Fruit fly (Drosophila melanogaster) whole organism, embryonic: ENCODE data around the gene sinu.

Experiments used
- Awh ChIP-seq: fragments of 200-800 bp; sonication (Bioruptor generic); IDR thresholded peaks from 2 replicates; pipeline ENCODE4, ENCODE4 v1.3.6; 2022; ENCODE audit warnings: missing biosample characterization, missing genetic modification characterization
- BEAF-32 ChIP-seq: fragments of 200-800 bp; sonication (Bioruptor generic); optimal IDR thresholded peaks from 3 replicates; lab custom pipeline; 2017; ENCODE audit warnings: missing biosample characterization, missing genetic modification characterization, mild to moderate bottlenecking, moderate library complexity, missing genetic modification reagents
- Bdp1 ChIP-seq: fragments of 200-800 bp; sonication (Bioruptor generic); optimal IDR thresholded peaks from 3 replicates; lab custom pipeline; 2016; ENCODE audit warnings: missing biosample characterization, missing genetic modification characterization
- CG10543 ChIP-seq: fragments of 200-800 bp; sonication (Bioruptor generic); optimal IDR thresholded peaks from 3 replicates; lab custom pipeline; 2017; ENCODE audit warnings: missing biosample characterization, mild to moderate bottlenecking, missing genetic modification characterization, moderate library complexity
- CG12299 ChIP-seq: fragments of 200-800 bp; sonication (Bioruptor generic); optimal IDR thresholded peaks from 2 replicates; lab custom pipeline; 2018; ENCODE audit warnings: missing biosample characterization, mild to moderate bottlenecking, missing genetic modification characterization
- CG13424 ChIP-seq: fragments of 200-800 bp; sonication (Bioruptor generic); optimal IDR thresholded peaks from 2 replicates; lab custom pipeline; 2019; ENCODE audit warnings: missing biosample characterization, mild to moderate bottlenecking, missing genetic modification characterization, moderate library complexity
- CG14860 ChIP-seq: fragments of 200-800 bp; sonication (Bioruptor generic); IDR thresholded peaks from 3 replicates; pipeline ENCODE4 v1.3.6; 2022; ENCODE audit warnings: missing biosample characterization, missing genetic modification characterization; ENCODE audit not compliant: partially characterized antibody
- CG15514 ChIP-seq: fragments of 200-800 bp; sonication (Bioruptor generic); optimal IDR thresholded peaks from 3 replicates; lab custom pipeline; 2017; ENCODE audit warnings: missing biosample characterization, missing genetic modification characterization, mild to moderate bottlenecking, moderate library complexity, missing genetic modification reagents
- CG15696 ChIP-seq: fragments of 200-800 bp; sonication (Bioruptor generic); optimal IDR thresholded peaks from 2 replicates; lab custom pipeline; 2019; ENCODE audit warnings: missing biosample characterization, mild to moderate bottlenecking, missing genetic modification characterization, moderate library complexity
- CG17359 ChIP-seq: fragments of 200-800 bp; sonication (Bioruptor generic); optimal IDR thresholded peaks from 3 replicates; lab custom pipeline; 2018; ENCODE audit warnings: missing biosample characterization, mild to moderate bottlenecking, missing genetic modification characterization, moderate library complexity
- CG17385 ChIP-seq: fragments of 200-800 bp; sonication (Bioruptor generic); optimal IDR thresholded peaks from 3 replicates; lab custom pipeline; 2018; ENCODE audit warnings: missing biosample characterization, mild to moderate bottlenecking, missing genetic modification characterization
- CG17802 ChIP-seq: fragments of 200-800 bp; sonication (Bioruptor generic); optimal IDR thresholded peaks from 2 replicates; lab custom pipeline; 2018; ENCODE audit warnings: missing biosample characterization, mild to moderate bottlenecking, missing genetic modification characterization, moderate library complexity
- CG2199 ChIP-seq: fragments of 200-800 bp; sonication (Bioruptor generic); IDR thresholded peaks from 3 replicates; pipeline ENCODE4 v1.3.6; 2022; ENCODE audit warnings: missing biosample characterization, missing genetic modification characterization
- CG3163 ChIP-seq: fragments of 200-800 bp; sonication (Bioruptor generic); optimal IDR thresholded peaks from 3 replicates; lab custom pipeline; 2016; ENCODE audit warnings: missing biosample characterization, missing genetic modification characterization
- CG3407 ChIP-seq: fragments of 200-800 bp; sonication (Bioruptor generic); optimal IDR thresholded peaks from 2 replicates; lab custom pipeline; 2018; ENCODE audit warnings: missing biosample characterization, mild to moderate bottlenecking, missing genetic modification characterization
- CG34376 ChIP-seq: fragments of 200-800 bp; sonication (Bioruptor generic); optimal IDR thresholded peaks from 2 replicates; lab custom pipeline; 2018; ENCODE audit warnings: missing biosample characterization, mild to moderate bottlenecking, missing genetic modification characterization
- CG3726 ChIP-seq: fragments of 200-800 bp; sonication (Bioruptor generic); IDR thresholded peaks from 3 replicates; pipeline ENCODE4, ENCODE4 v1.3.6; 2022; ENCODE audit warnings: missing biosample characterization, missing genetic modification characterization
- CG8388 ChIP-seq: fragments of 200-800 bp; sonication (Bioruptor generic); optimal IDR thresholded peaks from 2 replicates; lab custom pipeline; 2019; ENCODE audit warnings: missing biosample characterization, mild to moderate bottlenecking, missing genetic modification characterization, moderate library complexity
- CHES-1-like ChIP-seq: fragments of 200-800 bp; sonication (Bioruptor generic); optimal IDR thresholded peaks from 2 replicates; lab custom pipeline; 2016; ENCODE audit warnings: missing biosample characterization, missing genetic modification characterization
- ERR ChIP-seq: fragments of 200-800 bp; sonication (Bioruptor generic); optimal IDR thresholded peaks from 2 replicates; lab custom pipeline; 2016; ENCODE audit warnings: missing biosample characterization, missing genetic modification characterization
- Elba2 ChIP-seq: fragments of 200-800 bp; sonication (Bioruptor generic); optimal IDR thresholded peaks from 3 replicates; lab custom pipeline; 2016; ENCODE audit warnings: missing biosample characterization, missing genetic modification characterization
- Fer1 ChIP-seq: fragments of 200-800 bp; sonication (Bioruptor generic); optimal IDR thresholded peaks from 2 replicates; lab custom pipeline; 2017; ENCODE audit warnings: missing biosample characterization, mild to moderate bottlenecking, missing genetic modification characterization
- HmgZ ChIP-seq: fragments of 200-800 bp; sonication (Bioruptor generic); optimal IDR thresholded peaks from 2 replicates; lab custom pipeline; 2018; ENCODE audit warnings: missing biosample characterization, mild to moderate bottlenecking, missing genetic modification characterization
- NC2α ChIP-seq: fragments of 200-800 bp; sonication (Bioruptor generic); optimal IDR thresholded peaks from 2 replicates; lab custom pipeline; 2016; ENCODE audit warnings: missing biosample characterization, missing genetic modification characterization
- Opbp ChIP-seq: fragments of 200-800 bp; sonication (Bioruptor generic); IDR thresholded peaks from 3 replicates; pipeline ENCODE4 v1.3.6; 2022; ENCODE audit warnings: missing biosample characterization, missing genetic modification characterization; ENCODE audit not compliant: partially characterized antibody
- Sry-β ChIP-seq: fragments of 200-800 bp; sonication (Bioruptor generic); optimal IDR thresholded peaks from 2 replicates; lab custom pipeline; 2018; ENCODE audit warnings: missing biosample characterization, mild to moderate bottlenecking, missing genetic modification characterization, moderate library complexity
- ab ChIP-seq: fragments of 200-800 bp; sonication (Bioruptor generic); optimal IDR thresholded peaks from 2 replicates; lab custom pipeline; 2016; ENCODE audit warnings: missing biosample characterization, missing genetic modification characterization
- ac ChIP-seq: fragments of 200-800 bp; sonication (Bioruptor generic); optimal IDR thresholded peaks from 3 replicates; lab custom pipeline; 2017; ENCODE audit warnings: missing biosample characterization, mild to moderate bottlenecking, missing genetic modification characterization
- ato ChIP-seq: fragments of 200-800 bp; sonication (Bioruptor generic); IDR thresholded peaks from 2 replicates; pipeline ENCODE4 v1.3.6; 2022; ENCODE audit warnings: missing biosample characterization, missing genetic modification characterization; ENCODE audit not compliant: partially characterized antibody
- bbx ChIP-seq: fragments of 200-800 bp; sonication (Bioruptor generic); IDR thresholded peaks from 2 replicates; pipeline ENCODE4 v1.3.6; 2022; ENCODE audit warnings: missing biosample characterization, missing genetic modification characterization; ENCODE audit not compliant: partially characterized antibody
- bigmax ChIP-seq: fragments of 200-800 bp; sonication (Bioruptor generic); optimal IDR thresholded peaks from 2 replicates; lab custom pipeline; 2018; ENCODE audit warnings: missing biosample characterization, mild to moderate bottlenecking, missing genetic modification characterization
- chinmo ChIP-seq: fragments of 200-800 bp; sonication (Bioruptor generic); IDR thresholded peaks from 4 replicates; pipeline ENCODE4 v1.3.6; 2022; ENCODE audit warnings: missing biosample characterization, missing genetic modification characterization; ENCODE audit not compliant: partially characterized antibody
- danr ChIP-seq: fragments of 200-800 bp; sonication (Bioruptor generic); IDR thresholded peaks from 2 replicates; pipeline ENCODE4 v1.3.6; 2022; ENCODE audit warnings: missing biosample characterization, missing genetic modification characterization
- eve ChIP-seq, 2 experiments: fragments of >200 bp; optimal IDR thresholded peaks; 2 replicates each; lab custom pipeline; 2017; ENCODE audit warnings: missing biosample characterization in 2 of 2, missing genetic modification characterization in 2 of 2
- exex ChIP-seq: fragments of 200-800 bp; sonication (Bioruptor generic); optimal IDR thresholded peaks from 4 replicates; lab custom pipeline; 2018; ENCODE audit warnings: missing biosample characterization, mild to moderate bottlenecking, missing genetic modification characterization, moderate library complexity
- inv ChIP-seq: fragments of 200-800 bp; sonication (Bioruptor generic); IDR thresholded peaks from 2 replicates; pipeline ENCODE4 v1.3.6; 2022; ENCODE audit warnings: missing biosample characterization, missing genetic modification characterization; ENCODE audit not compliant: partially characterized antibody
- knrl ChIP-seq: fragments of 200-800 bp; sonication (Bioruptor generic); IDR thresholded peaks from 3 replicates; pipeline ENCODE4 v1.3.6; 2022; ENCODE audit warnings: missing biosample characterization, missing genetic modification characterization; ENCODE audit not compliant: partially characterized antibody
- nmo ChIP-seq: fragments of 200-800 bp; sonication (Bioruptor generic); optimal IDR thresholded peaks from 2 replicates; lab custom pipeline; 2018; ENCODE audit warnings: missing biosample characterization, mild to moderate bottlenecking, missing genetic modification characterization, moderate library complexity
- odd ChIP-seq: fragments of 200-800 bp; sonication (Bioruptor generic); optimal IDR thresholded peaks from 2 replicates; lab custom pipeline; 2017; ENCODE audit warnings: missing biosample characterization, mild to moderate bottlenecking, missing genetic modification characterization
- pfk ChIP-seq: fragments of 200-800 bp; sonication (Bioruptor generic); optimal IDR thresholded peaks from 2 replicates; lab custom pipeline; 2018; ENCODE audit warnings: missing biosample characterization, mild to moderate bottlenecking, missing genetic modification characterization, moderate library complexity
- phol ChIP-seq: fragments of 200-800 bp; sonication (Bioruptor generic); optimal IDR thresholded peaks from 3 replicates; lab custom pipeline; 2018; ENCODE audit warnings: missing biosample characterization, mild to moderate bottlenecking, missing genetic modification characterization, moderate library complexity
- sc ChIP-seq, 3 experiments: fragments of >200 bp in 2 of 3; fragments of 200-800 bp in 1 of 3; sonication (Bioruptor generic) in 1 of 3; optimal IDR thresholded peaks; 2 replicates in 2 of 3; 3 replicates in 1 of 3; lab custom pipeline; 2017; ENCODE audit warnings: mild to moderate bottlenecking in 1 of 3, missing biosample characterization in 1 of 3, missing genetic modification characterization in 1 of 3, missing genetic modification reagents in 1 of 3
- sisA ChIP-seq: fragments of 200-800 bp; sonication (Bioruptor generic); IDR thresholded peaks from 2 replicates; pipeline ENCODE4 v1.3.6; 2022; ENCODE audit warnings: missing biosample characterization, missing genetic modification characterization
- slou ChIP-seq: fragments of 200-800 bp; sonication (Bioruptor generic); optimal IDR thresholded peaks from 3 replicates; lab custom pipeline; 2016; ENCODE audit warnings: missing biosample characterization, missing genetic modification characterization
- ttk ChIP-seq: fragments of 200-800 bp; sonication (Bioruptor generic); IDR thresholded peaks from 2 replicates; pipeline ENCODE4 v2.1.2; 2022; ENCODE audit warnings: missing biosample characterization, missing genetic modification characterization
- wek ChIP-seq: fragments of 200-800 bp; sonication (Bioruptor generic); optimal IDR thresholded peaks from 3 replicates; lab custom pipeline; 2018; ENCODE audit warnings: missing biosample characterization, mild to moderate bottlenecking, missing genetic modification characterization, moderate library complexity
- zen ChIP-seq: fragments of 200-800 bp; sonication (Bioruptor generic); optimal IDR thresholded peaks from 3 replicates; lab custom pipeline; 2018; ENCODE audit warnings: missing biosample characterization, mild to moderate bottlenecking, missing genetic modification characterization, moderate library complexity
- zfh2 ChIP-seq: fragments of 200-800 bp; sonication (Bioruptor generic); optimal IDR thresholded peaks from 2 replicates; lab custom pipeline; 2016; ENCODE audit warnings: missing biosample characterization, missing genetic modification characterization

Gene sinu

dm6 chr3L:5565051-5565688 is 3.8 kb upstream of the sinu start, which contains the start of gene bc10 (continued):
- TF ChIP-seq danr (no peak), CG15696 (no peak), knrl (GFP tag; lab: Robert Waterston, UW) (peak; percentile 86), Elba2 (no peak), nmo (GFP tag; lab: Kevin White, UChicago) (no peak), CG15514 (peak; percentile 100), sisA (no peak), CG17385 (no peak), wek (GFP tag; lab: Kevin White, UChicago) (no peak), Opbp (peak; percentile 90), CG10543 (GFP tag; lab: Kevin White, UChicago) (no peak), Fer1 (peak; percentile 12), CG34376 (GFP tag; lab: Kevin White, UChicago) (no peak), exex (tag; lab: Kevin White, UChicago) (peak; percentile 4), ab (GFP tag; lab: Kevin White, UChicago) (no peak), zfh2 (GFP tag; lab: Kevin White, UChicago) (no peak), CG17802 (tag; lab: Kevin White, UChicago) (no peak), sc (optimal IDR thresholded peaks at IDR 0.05; lab: Kevin White, UChicago) (no peak), sc (GFP tag; optimal IDR thresholded peaks at IDR 0.05; lab: Kevin White, UChicago) (no peak), Sry-β (no peak), NC2α (GFP tag; lab: Kevin White, UChicago) (no peak), bbx (GFP tag; lab: Robert Waterston, UW) (peak; percentile 89), ttk (no peak), ato (GFP tag; lab: Robert Waterston, UW) (peak; percentile 73), BEAF-32 (GFP tag; lab: Kevin White, UChicago) (peak; percentile 87), Awh (GFP tag; lab: Robert Waterston, UW) (no peak), chinmo (GFP tag; lab: Robert Waterston, UW) (peak; percentile 47; the same call in 1 of the 4 replicates), ac (GFP tag; lab: Kevin White, UChicago) (no peak), CG14860 (peak; percentile 74), CHES-1-like (GFP tag; lab: Kevin White, UChicago) (no peak), slou (GFP tag; lab: Kevin White, UChicago) (no peak), odd (GFP tag; lab: Kevin White, UChicago) (no peak), HmgZ (tag; lab: Kevin White, UChicago) (peak; percentile 55), CG17359 (tag; lab: Kevin White, UChicago) (no peak), Bdp1 (GFP tag; lab: Kevin White, UChicago) (no peak), CG8388 (no peak), inv (GFP tag; lab: Robert Waterston, UW) (peak; percentile 81), CG3163 (GFP tag; lab: Kevin White, UChicago) (no peak), CG12299 (tag; lab: Kevin White, UChicago) (no peak), bigmax (GFP tag; lab: Kevin White, UChicago) (no peak), phol (tag; lab: Kevin White, UChicago) (peak; percentile 25), ERR (GFP tag; lab: Kevin White, UChicago) (no peak), CG3726 (no peak), CG3407 (GFP tag; lab: Kevin White, UChicago) (no peak), pfk (GFP tag; lab: Kevin White, UChicago) (no peak), zen (tag; lab: Kevin White, UChicago) (peak; percentile 74), eve (GFP tag; optimal IDR thresholded peaks at IDR 0.05; lab: Kevin White, UChicago) (no peak), CG13424 (tag; lab: Kevin White, UChicago) (no peak), CG2199 (GFP tag; lab: Robert Waterston, UW) (no peak)
